Worm (Caenorhabditis elegans): Measurements from ENCODE around the gene F39B3.7.

DNA sequence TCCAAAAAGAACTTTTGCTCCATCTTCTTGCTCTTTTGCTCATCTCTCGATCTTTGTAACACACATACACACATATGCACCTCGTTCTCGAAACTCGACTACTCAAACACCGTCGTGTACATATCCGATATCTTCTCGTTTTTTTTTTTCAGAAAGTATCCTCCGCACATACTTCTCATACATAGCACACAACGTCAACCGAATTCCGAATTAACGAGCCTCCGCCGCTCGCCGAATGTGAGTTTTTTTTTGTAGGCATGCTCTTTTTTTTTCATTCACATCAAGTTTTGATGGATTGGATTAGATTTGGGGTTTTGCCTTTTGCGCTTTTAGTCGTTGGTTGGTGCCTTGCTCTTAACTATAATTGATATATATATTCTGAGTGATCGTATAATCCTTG is 49.0 kb downstream of the F39B3.7 start:
- TF ChIP-seq ama-1 (optimal IDR thresholded peaks at IDR 0.05), result no peak
- no peak for TF ChIP-seq lsy-2 (tag; optimal IDR thresholded peaks at IDR 0.05)
- TF ChIP-seq blmp-1 (tag; optimal IDR thresholded peaks at IDR 0.05; ENCODE audit: insufficient read depth), result no peak
- TF ChIP-seq ztf-11 (tag; optimal IDR thresholded peaks at IDR 0.05), result no peak
- no peak for TF ChIP-seq unc-62 (GFP tag; optimal IDR thresholded peaks at IDR 0.05)
